Worm (Caenorhabditis elegans) whole organism, L1 larva: Measurements from ENCODE around the gene aat-6.
"Not testable (repeated sequence)": the region's sequence is repeated elsewhere in the genome, so short reads cannot be mapped to it uniquely, and the experiment has no call there.

Source experiments
- C16A3.4 ChIP-seq: fragments of 150-350 bp; optimal IDR thresholded peaks from 2 replicates; lab custom pipeline; 2014; ENCODE audit warnings: missing biosample characterization, missing genetic modification characterization
- F16B12.6 ChIP-seq: fragments of 150-350 bp; optimal IDR thresholded peaks from 2 replicates; lab custom pipeline; 2014; ENCODE audit warnings: missing biosample characterization, missing genetic modification characterization
- Y116A8C.19 ChIP-seq: sonication (generic microtip); optimal IDR thresholded peaks from 2 replicates; lab custom pipeline; 2016; ENCODE audit warnings: missing compliant biosample characterization, missing genetic modification characterization, borderline replicate concordance
- ceh-63 ChIP-seq: fragments of 200-800 bp; sonication (Bioruptor generic); optimal IDR thresholded peaks from 2 replicates; lab custom pipeline; 2018; ENCODE audit warnings: mild to moderate bottlenecking, missing genetic modification characterization, missing compliant biosample characterization
- efl-1 ChIP-seq, 4 experiments: fragments of 150-350 bp; optimal IDR thresholded peaks in 3 of 4; peaks in 1 of 4; 1 replicate in 1 of 4; 2 replicates in 3 of 4; lab custom pipeline; 2014; ENCODE audit warnings: missing biosample characterization in 2 of 4, missing genetic modification characterization in 2 of 4, missing genetic modification reagents in 2 of 4
- egl-13 ChIP-seq: sonication (generic microtip); optimal IDR thresholded peaks from 2 replicates; lab custom pipeline; 2016; ENCODE audit warnings: missing genotype, missing genetic modification reagents, missing genetic modification characterization, missing compliant biosample characterization
- egl-27 ChIP-seq, 2 experiments: fragments of 150-350 bp in 1 of 2; sonication (generic microtip); optimal IDR thresholded peaks; 3 replicates each; lab custom pipeline; 2017 to 2018; ENCODE audit warnings: missing biosample characterization in 2 of 2, missing genetic modification characterization in 2 of 2, missing genetic modification reagents in 2 of 2
- fkh-10 ChIP-seq: sonication (generic microtip); optimal IDR thresholded peaks from 2 replicates; lab custom pipeline; 2017; ENCODE audit warnings: missing biosample characterization, missing genetic modification reagents, missing genetic modification characterization
- fkh-8 ChIP-seq: sonication (generic microtip); optimal IDR thresholded peaks from 2 replicates; lab custom pipeline; 2016; ENCODE audit warnings: mild to moderate bottlenecking, missing genetic modification characterization, missing compliant biosample characterization
- fos-1 ChIP-seq: fragments of 150-350 bp; optimal IDR thresholded peaks from 2 replicates; lab custom pipeline; 2014; ENCODE audit warnings: missing biosample characterization, missing genetic modification characterization
- hpl-2 ChIP-seq: fragments of 150-350 bp; optimal IDR thresholded peaks from 2 replicates; lab custom pipeline; 2014; ENCODE audit warnings: missing biosample characterization, missing genetic modification reagents, missing genetic modification characterization
- irx-1 ChIP-seq: sonication (generic microtip); optimal IDR thresholded peaks from 2 replicates; lab custom pipeline; 2016; ENCODE audit warnings: missing genetic modification characterization, missing compliant biosample characterization
- isw-1 ChIP-seq: fragments of 200-800 bp; sonication (Bioruptor generic); IDR thresholded peaks from 2 replicates; pipeline ENCODE4 v1.3.6; 2022; ENCODE audit warnings: missing genetic modification characterization, missing compliant biosample characterization
- lin-14 ChIP-seq: fragments of 200-800 bp; sonication (Bioruptor generic); optimal IDR thresholded peaks from 2 replicates; lab custom pipeline; 2018; ENCODE audit warnings: mild to moderate bottlenecking, missing genetic modification characterization, moderate library complexity, missing compliant biosample characterization
- mep-1 ChIP-seq: fragments of 150-350 bp; optimal IDR thresholded peaks from 2 replicates; lab custom pipeline; 2014; ENCODE audit warnings: missing biosample characterization, missing genetic modification characterization
- nhr-11 ChIP-seq: fragments of 150-350 bp; optimal IDR thresholded peaks from 2 replicates; lab custom pipeline; 2014; ENCODE audit warnings: missing biosample characterization, missing genetic modification characterization
- nhr-12 ChIP-seq: sonication (generic microtip); optimal IDR thresholded peaks from 2 replicates; lab custom pipeline; 2017; ENCODE audit warnings: missing biosample characterization, missing genetic modification characterization
- nhr-237 ChIP-seq: fragments of 150-350 bp; optimal IDR thresholded peaks from 2 replicates; lab custom pipeline; 2014; ENCODE audit warnings: missing biosample characterization, missing genetic modification characterization
- nhr-28 ChIP-seq: fragments of 150-350 bp; optimal IDR thresholded peaks from 2 replicates; lab custom pipeline; 2014; ENCODE audit warnings: missing biosample characterization, missing genetic modification characterization
- nhr-47 ChIP-seq: sonication (generic microtip); optimal IDR thresholded peaks from 2 replicates; lab custom pipeline; 2016; ENCODE audit warnings: mild to moderate bottlenecking, missing genetic modification characterization, moderate library complexity, missing compliant biosample characterization
- nhr-71 ChIP-seq: sonication (generic microtip); optimal IDR thresholded peaks from 2 replicates; lab custom pipeline; 2016; ENCODE audit warnings: mild to moderate bottlenecking, missing genetic modification characterization, moderate library complexity, missing compliant biosample characterization
- pag-3 ChIP-seq: sonication (generic microtip); optimal IDR thresholded peaks from 2 replicates; lab custom pipeline; 2017; ENCODE audit warnings: missing genetic modification characterization, mild to moderate bottlenecking, missing compliant biosample characterization, antibody characterized with exemption, borderline replicate concordance; ENCODE audit not compliant: insufficient read depth
- rnt-1 ChIP-seq: sonication (generic microtip); optimal IDR thresholded peaks from 2 replicates; lab custom pipeline; 2016; ENCODE audit warnings: mild to moderate bottlenecking, missing genetic modification characterization, moderate library complexity, missing compliant biosample characterization
- snu-23 ChIP-seq: sonication (generic microtip); optimal IDR thresholded peaks from 2 replicates; lab custom pipeline; 2016; ENCODE audit warnings: missing genetic modification characterization, missing compliant biosample characterization
- sptf-1 ChIP-seq: fragments of 150-350 bp; optimal IDR thresholded peaks from 2 replicates; lab custom pipeline; 2014; ENCODE audit warnings: missing biosample characterization, missing genetic modification characterization
- unc-30 ChIP-seq: sonication (generic microtip); optimal IDR thresholded peaks from 2 replicates; lab custom pipeline; 2017; ENCODE audit warnings: missing biosample characterization, missing genetic modification characterization
- unc-98 ChIP-seq: fragments of 200-800 bp; sonication (Bioruptor generic); IDR thresholded peaks from 2 replicates; pipeline ENCODE4 v1.3.6; 2022; ENCODE audit warnings: missing genetic modification characterization, missing compliant biosample characterization
- xbp-1 ChIP-seq: sonication (generic microtip); optimal IDR thresholded peaks from 2 replicates; lab custom pipeline; 2016; ENCODE audit warnings: missing genetic modification characterization, missing compliant biosample characterization
- zag-1 ChIP-seq: fragments of 150-350 bp; optimal IDR thresholded peaks from 2 replicates; lab custom pipeline; 2014; ENCODE audit warnings: missing biosample characterization, missing genetic modification characterization
- zip-4 ChIP-seq: fragments of 200-800 bp; sonication (Bioruptor generic); optimal IDR thresholded peaks from 2 replicates; lab custom pipeline; 2018; ENCODE audit warnings: mild to moderate bottlenecking, missing genetic modification characterization, moderate library complexity, missing compliant biosample characterization
- ztf-4 ChIP-seq: fragments of 150-350 bp; optimal IDR thresholded peaks from 2 replicates; lab custom pipeline; 2014; ENCODE audit warnings: missing biosample characterization, missing genetic modification characterization

aat-6 gene

DNA sequence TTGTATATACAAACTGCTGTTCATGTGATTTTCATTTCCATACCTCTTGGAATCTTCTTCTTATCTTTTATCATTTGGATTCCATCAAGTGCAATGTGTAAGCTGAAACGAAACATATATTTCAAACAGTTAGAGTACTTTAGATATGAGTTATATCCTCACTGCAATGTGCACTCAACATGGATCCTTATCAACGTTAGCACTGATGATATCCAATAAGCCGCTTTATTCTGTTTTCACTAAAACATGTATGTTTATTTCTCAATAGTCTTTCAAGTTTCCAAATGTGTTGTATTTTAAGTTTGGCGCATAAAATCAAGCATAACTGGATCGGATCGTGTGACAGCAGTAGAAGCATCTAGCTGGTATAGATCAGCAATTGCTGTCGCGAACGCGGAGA is 16.2 kb upstream of the aat-6 start, which contains the start of gene T11F9.10:
TSS of gene T11F9.10 (plus strand) at position 301 of the 400 bp plus-strand sequence.
- TF ChIP-seq nhr-47 (tag; lab: Kevin White, UChicago) (no peak), unc-30 (no peak), C16A3.4 (no peak), nhr-28 (tag; lab: Kevin White, UChicago) (no peak), nhr-237 (tag; lab: Kevin White, UChicago) (no peak), lin-14 (GFP tag; lab: Kevin White, UChicago) (no peak), zag-1 (tag; lab: Kevin White, UChicago) (no peak), Y116A8C.19 (tag; lab: Kevin White, UChicago) (no peak), xbp-1 (no peak)

DNA sequence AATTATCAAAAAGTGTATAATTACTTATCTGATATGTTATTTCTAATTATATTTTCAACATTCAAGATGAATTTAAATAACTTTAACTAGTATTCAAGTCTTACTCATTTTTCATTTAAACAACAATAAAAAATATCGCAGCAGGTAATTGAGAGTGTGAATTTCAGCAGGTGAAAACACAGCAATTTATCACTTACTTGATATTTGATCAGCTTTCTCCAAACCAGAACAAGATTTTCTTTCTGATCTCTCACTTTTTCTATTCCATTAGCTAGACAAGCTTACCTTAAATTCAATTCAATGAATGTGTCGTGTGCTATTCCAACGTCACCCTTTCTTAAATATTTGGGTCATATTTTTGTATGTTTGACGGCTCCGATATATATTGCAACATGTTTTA is 15.1 kb upstream of the aat-6 start, which contains the start of gene srh-1:
TSS of gene srh-1 (plus strand) at position 301 of the 400 bp plus-strand sequence.
- TF ChIP-seq sptf-1 (tag; lab: Kevin White, UChicago): no peak
- TF ChIP-seq nhr-11: no peak
- TF ChIP-seq nhr-28 (tag; lab: Kevin White, UChicago): no peak
- no peak for TF ChIP-seq egl-27 (tag; optimal IDR thresholded peaks at IDR 0.05; lab: Kevin White, UChicago)
- TF ChIP-seq rnt-1: no peak
- TF ChIP-seq hpl-2 (GFP tag; lab: Kevin White, UChicago): no peak

DNA sequence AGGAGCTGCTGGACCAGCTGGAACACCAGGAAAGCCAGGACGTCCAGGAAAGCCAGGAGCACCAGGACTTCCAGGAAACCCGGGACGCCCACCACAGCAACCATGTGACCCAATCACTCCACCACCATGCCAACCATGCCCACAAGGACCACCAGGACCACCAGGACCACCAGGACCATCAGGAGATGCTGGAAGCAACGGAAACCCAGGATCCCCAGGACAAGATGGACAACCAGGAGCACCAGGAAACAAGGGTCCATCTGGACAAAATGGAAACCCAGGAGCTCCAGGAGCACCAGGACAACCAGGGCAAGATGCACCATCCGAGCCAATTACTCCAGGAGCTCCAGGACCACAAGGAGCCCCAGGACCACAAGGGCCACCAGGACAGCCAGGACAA is 13.9 kb upstream of the aat-6 start:
- no peak for TF ChIP-seq nhr-12 (tag; lab: Kevin White, UChicago)
- TF ChIP-seq pag-3 (tag; lab: Kevin White, UChicago): no peak
- no peak for TF ChIP-seq zip-4 (GFP tag; lab: Kevin White, UChicago)
- no peak for TF ChIP-seq F16B12.6 (tag; lab: Kevin White, UChicago)
- TF ChIP-seq nhr-47 (tag; lab: Kevin White, UChicago): no peak
- no peak for TF ChIP-seq nhr-11
- no peak for TF ChIP-seq nhr-237 (tag; lab: Kevin White, UChicago)
- TF ChIP-seq fos-1 (tag; lab: Kevin White, UChicago): no peak
- TF ChIP-seq fkh-10 (GFP tag; lab: Kevin White, UChicago): no peak
- TF ChIP-seq irx-1 (tag; lab: Kevin White, UChicago): no peak

DNA sequence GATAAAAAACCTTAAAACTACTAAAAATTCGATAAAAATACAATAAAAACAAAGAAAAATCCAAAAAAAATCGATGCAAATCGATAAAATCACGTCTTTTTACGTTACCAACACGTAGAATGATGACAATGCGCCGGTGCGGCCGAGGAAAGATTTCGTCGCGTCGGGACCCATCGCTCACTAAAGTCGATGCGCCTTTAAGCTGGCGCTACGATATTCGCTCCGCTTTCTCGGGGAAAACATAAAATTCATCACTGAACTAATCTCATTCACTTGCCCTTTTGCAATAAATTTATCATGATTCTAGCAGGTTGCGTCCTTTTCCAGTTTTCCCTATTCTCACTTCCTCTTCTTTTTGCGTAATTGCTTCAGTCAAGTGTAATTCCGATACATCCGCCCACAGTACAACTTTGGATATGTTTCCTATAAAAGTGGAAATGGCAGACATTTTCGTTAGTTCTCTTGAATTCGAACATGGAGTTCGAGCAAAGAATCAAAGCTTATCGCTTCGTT is 13.2 kb upstream of the aat-6 start, which contains the start of gene col-157:
TSS of gene col-157 (plus strand) at position 463 of the 513 bp plus-strand sequence.
- not testable (repeated sequence) for TF ChIP-seq snu-23; isw-1; nhr-71 (tag; lab: Kevin White, UChicago)

DNA sequence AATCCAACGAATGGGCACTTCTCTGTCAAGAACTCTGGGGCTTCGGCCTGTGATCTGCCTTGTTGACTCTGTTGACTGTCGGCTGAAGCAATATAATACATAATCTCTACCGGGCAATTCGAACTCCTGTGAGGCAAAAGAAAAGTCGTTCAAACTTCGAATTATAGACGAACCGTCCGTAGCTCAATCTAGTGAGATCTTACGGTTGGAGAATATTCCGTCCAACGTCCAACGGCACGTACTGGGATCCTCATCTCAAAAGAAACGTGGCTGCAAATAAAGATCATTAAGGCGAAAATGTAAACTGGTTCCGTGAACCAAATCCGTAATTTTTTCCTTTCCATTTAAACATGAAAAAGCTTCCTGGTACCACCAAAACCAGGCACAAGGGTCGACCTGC is 10.3 kb upstream of the aat-6 start, which contains the start of gene T11F9.14:
TSS of gene T11F9.14 (minus strand) at position 101 of the 400 bp plus-strand sequence.
- not testable (repeated sequence) for TF ChIP-seq F16B12.6 (tag; lab: Kevin White, UChicago); unc-98 (GFP tag; lab: Robert Waterston, UW); ztf-4 (tag; lab: Kevin White, UChicago)

DNA sequence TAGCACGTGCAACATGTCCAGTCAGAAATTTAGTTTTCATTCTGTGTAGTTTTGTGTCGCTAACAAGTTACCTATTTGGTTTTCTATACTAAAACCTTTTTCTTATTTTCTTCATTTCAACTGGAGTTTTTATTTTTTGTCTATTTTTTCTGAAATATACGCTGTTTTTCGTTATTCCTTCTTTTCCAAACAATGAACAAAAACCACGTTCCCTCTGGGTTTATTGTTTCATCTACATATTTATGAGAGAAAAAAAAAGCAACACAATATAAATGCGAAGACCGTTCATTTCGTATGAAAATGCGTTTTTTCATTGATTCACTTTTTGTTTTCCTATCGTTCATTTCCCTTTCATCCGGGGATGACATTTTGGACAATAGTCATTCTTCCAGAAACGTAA is 8.9 kb upstream of the aat-6 start, which contains the start of gene T11F9.22:
TSS of gene T11F9.22 (plus strand) at position 301 of the 400 bp plus-strand sequence.
- TF ChIP-seq efl-1 (optimal IDR thresholded peaks at IDR 0.05; lab: Kevin White, UChicago): no peak
- peak in 1 of 2 experiments; percentile 64 for TF ChIP-seq efl-1 (GFP tag; optimal IDR thresholded peaks at IDR 0.05 in 1 of 2; lab: Kevin White, UChicago)
- no peak for TF ChIP-seq fkh-8 (tag; lab: Kevin White, UChicago)

DNA sequence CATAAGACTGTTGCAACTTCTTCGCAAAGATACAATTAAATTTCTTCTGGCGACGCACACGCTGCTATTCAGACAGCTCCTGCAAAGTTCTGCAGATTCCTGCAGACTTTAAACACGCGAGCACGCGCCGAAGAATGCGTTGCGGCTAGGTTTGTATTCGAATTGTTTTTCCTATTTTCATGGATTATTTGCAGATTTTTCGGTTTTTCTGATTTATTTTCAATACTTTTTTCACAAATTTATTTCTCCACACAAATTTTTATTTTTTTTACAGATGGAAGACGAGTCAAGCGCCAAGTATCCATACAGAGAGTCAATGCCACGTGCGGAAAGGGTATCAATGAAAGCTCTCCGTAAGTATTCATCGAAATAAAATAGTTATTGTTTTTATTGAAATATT is 5.2 kb upstream of the aat-6 start, which contains the start of gene T11F9.7:
TSS of gene T11F9.7 (plus strand) at position 301 of the 400 bp plus-strand sequence.
- TF ChIP-seq mep-1 (tag; lab: Kevin White, UChicago); egl-13 (tag; lab: Kevin White, UChicago); ceh-63 (GFP tag; lab: Kevin White, UChicago): not testable (repeated sequence)
